Worm (Caenorhabditis elegans) whole organism, young adult: ENCODE measurements around the gene F18E9.3.

Experiments
- D2030.7 ChIP-seq: fragments of 200-800 bp; sonication (Bioruptor generic); IDR thresholded peaks from 2 replicates; pipeline ENCODE4 v1.3.6; 2022; ENCODE audit warnings: missing genetic modification reagents, missing genetic modification characterization, missing compliant biosample characterization
- Y67H2A.10 ChIP-seq: fragments of 200-800 bp; sonication (Bioruptor generic); conservative IDR thresholded peaks from 2 replicates; pipeline ENCODE4 v1.3.6; 2022; ENCODE audit warnings: missing genetic modification reagents, missing genetic modification characterization, missing compliant biosample characterization
- ZK185.1 ChIP-seq: sonication (generic microtip); optimal IDR thresholded peaks from 2 replicates; lab custom pipeline; 2016; ENCODE audit warnings: mild to moderate bottlenecking, missing genetic modification characterization, missing compliant biosample characterization; ENCODE audit not compliant: poor library complexity, severe bottlenecking
- akir-1 ChIP-seq: fragments of 200-800 bp; sonication (Bioruptor generic); optimal IDR thresholded peaks from 2 replicates; lab custom pipeline; 2018; ENCODE audit warnings: mild to moderate bottlenecking, missing genetic modification characterization, moderate library complexity, missing compliant biosample characterization
- aptf-2 ChIP-seq: fragments of 200-800 bp; sonication (Bioruptor generic); conservative IDR thresholded peaks from 2 replicates; pipeline ENCODE4 v1.3.6; 2022; ENCODE audit warnings: missing genetic modification reagents, missing genetic modification characterization, missing compliant biosample characterization
- aptf-3 ChIP-seq: fragments of 200-800 bp; sonication (Bioruptor generic); IDR thresholded peaks from 2 replicates; pipeline ENCODE4 v1.3.6; 2022; ENCODE audit warnings: missing genetic modification characterization, missing compliant biosample characterization
- atf-7 ChIP-seq: sonication (generic microtip); optimal IDR thresholded peaks from 2 replicates; lab custom pipeline; 2017; ENCODE audit warnings: mild to moderate bottlenecking, missing genetic modification characterization, missing compliant biosample characterization
- bed-2 ChIP-seq: fragments of 200-800 bp; sonication (Bioruptor generic); IDR thresholded peaks from 2 replicates; pipeline ENCODE4 v1.3.6; 2022; ENCODE audit warnings: missing genetic modification reagents, missing genetic modification characterization, missing compliant biosample characterization
- ceh-100 ChIP-seq: fragments of 200-800 bp; sonication (Bioruptor generic); IDR thresholded peaks from 2 replicates; pipeline ENCODE4 v1.3.6; 2022; ENCODE audit warnings: missing genetic modification reagents, missing genetic modification characterization, missing compliant biosample characterization
- ceh-58 ChIP-seq: fragments of 200-800 bp; sonication (Bioruptor generic); IDR thresholded peaks from 2 replicates; pipeline ENCODE4 v1.3.6; 2022; ENCODE audit warnings: missing genetic modification characterization, missing compliant biosample characterization
- ets-4 ChIP-seq: fragments of 200-800 bp; sonication (Bioruptor generic); optimal IDR thresholded peaks from 2 replicates; lab custom pipeline; 2018; ENCODE audit warnings: mild to moderate bottlenecking, missing genetic modification characterization, missing compliant biosample characterization
- hlh-12 ChIP-seq: sonication (generic microtip); optimal IDR thresholded peaks from 2 replicates; lab custom pipeline; 2016; ENCODE audit warnings: missing genetic modification characterization, missing compliant biosample characterization
- hsf-1 ChIP-seq: fragments of 200-800 bp; sonication (Bioruptor generic); IDR thresholded peaks from 2 replicates; pipeline ENCODE4 v1.3.6; 2022; ENCODE audit warnings: missing genetic modification reagents, missing genetic modification characterization, missing compliant biosample characterization
- let-607 ChIP-seq, 2 experiments: fragments of 200-800 bp in 1 of 2; sonication (Bioruptor generic) in 1 of 2; sonication (generic microtip) in 1 of 2; optimal IDR thresholded peaks; 2 replicates each; lab custom pipeline; 2016 to 2018; ENCODE audit warnings: mild to moderate bottlenecking in 2 of 2, missing compliant biosample characterization in 2 of 2, missing genetic modification characterization in 2 of 2, moderate library complexity in 2 of 2, missing genotype in 1 of 2
- lin-26 ChIP-seq: fragments of 200-800 bp; sonication (Bioruptor generic); IDR thresholded peaks from 2 replicates; pipeline ENCODE4 v1.3.6; 2022; ENCODE audit warnings: missing genetic modification reagents, missing genetic modification characterization, missing compliant biosample characterization
- lin-40 ChIP-seq: sonication (generic microtip); optimal IDR thresholded peaks from 2 replicates; lab custom pipeline; 2016; ENCODE audit warnings: missing genetic modification characterization, mild to moderate bottlenecking, missing compliant biosample characterization, missing genotype, missing genetic modification reagents
- madf-6 ChIP-seq: fragments of 200-800 bp; sonication (Bioruptor generic); IDR thresholded peaks from 2 replicates; pipeline ENCODE4 v1.3.6; 2022; ENCODE audit warnings: missing genetic modification reagents, missing genetic modification characterization, missing compliant biosample characterization
- mcd-1 ChIP-seq: fragments of 200-800 bp; sonication (Bioruptor generic); IDR thresholded peaks from 2 replicates; pipeline ENCODE4 v1.3.6; 2022; ENCODE audit warnings: missing genetic modification reagents, missing genetic modification characterization, missing compliant biosample characterization
- nfyb-1 ChIP-seq: fragments of 200-800 bp; sonication (Bioruptor generic); IDR thresholded peaks from 2 replicates; pipeline ENCODE4 v1.3.6; 2022; ENCODE audit warnings: missing genetic modification reagents, missing genetic modification characterization, missing compliant biosample characterization
- nhr-120 ChIP-seq: fragments of 200-800 bp; sonication (Bioruptor generic); IDR thresholded peaks from 2 replicates; pipeline ENCODE4 v1.3.6; 2022; ENCODE audit warnings: missing genetic modification characterization, missing compliant biosample characterization
- nhr-80 ChIP-seq: sonication (generic microtip); optimal IDR thresholded peaks from 2 replicates; lab custom pipeline; 2016; ENCODE audit warnings: missing genetic modification characterization, missing compliant biosample characterization
- pha-4 ChIP-seq: fragments of 150-350 bp; sonication (generic microtip); optimal IDR thresholded peaks from 2 replicates; lab custom pipeline; 2014; ENCODE audit warnings: missing biosample characterization, missing genetic modification reagents, missing genetic modification characterization
- repo-1 ChIP-seq: sonication (generic microtip); optimal IDR thresholded peaks from 2 replicates; lab custom pipeline; 2017; ENCODE audit warnings: mild to moderate bottlenecking, missing genetic modification characterization, missing compliant biosample characterization
- sdz-38 ChIP-seq: sonication (generic microtip); optimal IDR thresholded peaks from 2 replicates; lab custom pipeline; 2016; ENCODE audit warnings: missing genotype, missing genetic modification characterization, missing compliant biosample characterization
- tbp1 ChIP-seq: fragments of 200-800 bp; sonication (Bioruptor generic); optimal IDR thresholded peaks from 2 replicates; lab custom pipeline; 2018; ENCODE audit warnings: mild to moderate bottlenecking, missing genetic modification characterization, missing compliant biosample characterization
- tbx-9 ChIP-seq: sonication (generic microtip); optimal IDR thresholded peaks from 2 replicates; lab custom pipeline; 2016; ENCODE audit warnings: borderline replicate concordance, missing genetic modification characterization, inconsistent platforms, missing compliant biosample characterization
- unc-130 ChIP-seq: sonication (generic microtip); optimal IDR thresholded peaks from 2 replicates; lab custom pipeline; 2016; ENCODE audit warnings: missing genetic modification reagents, missing genetic modification characterization, missing compliant biosample characterization
- unc-62 ChIP-seq: fragments of 150-350 bp; optimal IDR thresholded peaks from 2 replicates; lab custom pipeline; 2014; ENCODE audit warnings: missing biosample characterization, missing genetic modification reagents, missing genetic modification characterization
- ztf-22 ChIP-seq: fragments of 200-800 bp; sonication (Bioruptor generic); optimal IDR thresholded peaks from 2 replicates; lab custom pipeline; 2018; ENCODE audit warnings: mild to moderate bottlenecking, missing genetic modification characterization, moderate library complexity, missing compliant biosample characterization

The F18E9.3 gene

DNA sequence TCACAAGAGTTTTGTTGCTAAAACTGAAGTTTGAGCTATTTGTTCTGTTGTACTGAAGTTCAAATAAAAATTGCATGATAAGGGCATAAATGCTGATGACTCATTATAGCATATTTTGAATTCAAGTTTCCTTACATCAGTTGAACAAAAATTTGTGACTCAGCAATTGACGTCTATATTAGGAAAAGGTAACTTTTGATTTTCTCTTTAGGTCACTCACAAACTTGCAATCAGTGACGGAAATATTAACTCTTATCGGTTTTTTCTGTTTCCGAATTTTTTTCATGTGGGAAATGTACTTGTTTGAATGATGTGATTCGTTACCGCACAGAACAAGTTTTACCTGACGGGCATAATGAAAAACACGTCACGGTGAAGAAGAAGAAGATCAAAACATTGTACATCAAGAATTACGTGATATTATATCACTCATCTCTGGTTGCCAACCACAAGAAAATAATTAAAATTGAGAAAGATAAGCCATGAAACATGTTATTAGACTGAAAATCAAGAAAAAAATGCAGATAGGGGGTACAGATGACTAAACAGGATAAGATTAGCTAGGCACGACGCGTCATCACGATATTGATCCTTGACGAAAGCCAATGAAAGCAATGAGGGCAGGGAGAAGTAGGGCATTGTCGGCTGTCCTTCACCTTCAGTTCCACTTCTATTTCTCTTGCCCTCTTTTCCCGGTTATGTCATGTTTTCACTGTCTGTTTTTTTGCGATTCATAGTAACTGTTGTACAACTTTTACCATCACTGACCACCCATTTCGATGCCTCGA lies 22.1 kb upstream of the F18E9.3 start:
- TF ChIP-seq ceh-100 (GFP tag; lab: Robert Waterston, UW) (no peak), aptf-3 (GFP tag; lab: Robert Waterston, UW) (no peak), nhr-80 (tag; lab: Kevin White, UChicago) (peak; percentile 60)

ce11 chrX:8564451-8564795 lies 21.5 kb upstream of the F18E9.3 start:
- TF ChIP-seq D2030.7 (GFP tag; lab: Robert Waterston, UW) (no peak), lin-26 (GFP tag; lab: Robert Waterston, UW) (no peak)
- TF ChIP-seq, all 124 proteins: peak for 0

DNA sequence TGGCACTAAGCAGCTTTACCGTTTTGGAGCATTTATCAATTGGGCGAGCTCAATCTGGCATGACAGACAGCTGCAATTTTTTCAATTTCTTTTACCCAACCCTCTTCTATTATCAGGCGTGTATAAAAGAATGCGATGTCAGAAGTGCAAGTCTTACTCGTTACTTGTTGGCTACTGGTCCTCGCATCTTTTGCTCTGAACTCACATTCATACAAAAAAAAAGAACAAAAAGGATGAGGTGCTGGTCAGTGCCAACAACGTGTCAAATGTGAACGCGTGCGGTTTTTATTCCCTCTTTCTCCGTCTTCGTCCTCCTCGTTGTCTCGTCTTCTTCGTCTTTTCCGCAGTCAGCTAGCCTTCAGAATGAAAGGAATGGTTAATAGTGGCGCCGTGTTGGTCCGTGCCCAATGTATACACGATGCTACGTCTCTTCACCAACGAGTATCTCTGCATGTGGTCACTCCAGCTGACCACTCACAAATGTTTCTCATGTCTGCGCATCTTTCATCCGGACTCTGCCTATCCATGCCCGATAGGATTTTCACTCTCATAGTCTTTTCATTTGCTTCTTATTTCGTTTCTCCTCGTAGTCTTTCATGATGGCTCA lies 20.0 kb upstream of the F18E9.3 start:
- TF ChIP-seq nfyb-1 (0 out of 2 replicates have a peak, but pooled peaks have one; percentile 42), bed-2 (GFP tag; lab: Robert Waterston, UW) (no peak)
- TF ChIP-seq, all 124 proteins: peak for 1

- no peak for TF ChIP-seq unc-130
- no peak for TF ChIP-seq hlh-12 (tag; lab: Kevin White, UChicago)
- TF ChIP-seq mcd-1 (GFP tag; lab: Robert Waterston, UW) = no peak
- no peak for TF ChIP-seq ceh-58 (GFP tag; lab: Robert Waterston, UW)
- no peak for TF ChIP-seq repo-1
- no peak for TF ChIP-seq aptf-3 (GFP tag; lab: Robert Waterston, UW)
- no peak for TF ChIP-seq ztf-22 (GFP tag; lab: Kevin White, UChicago)
- TF ChIP-seq nhr-80 (tag; lab: Kevin White, UChicago) = no peak
- TF ChIP-seq nfyb-1 = no peak
- no peak for TF ChIP-seq pha-4 (tag; lab: Kevin White, UChicago)
- no peak for TF ChIP-seq sdz-38 (tag; lab: Kevin White, UChicago)
- no peak for TF ChIP-seq ZK185.1 (tag; lab: Kevin White, UChicago)
- TF ChIP-seq Y67H2A.10 = no peak
- TF ChIP-seq nhr-120 (GFP tag; lab: Robert Waterston, UW) = no peak
- TF ChIP-seq akir-1 (GFP tag; lab: Kevin White, UChicago) = no peak
- TF ChIP-seq madf-6 (GFP tag; lab: Robert Waterston, UW) = no peak
- TF ChIP-seq aptf-2 (GFP tag; lab: Robert Waterston, UW) = no peak
Measured at ce11 chrX:8566521-8567032, 19.4 kb upstream of the F18E9.3 start.

DNA sequence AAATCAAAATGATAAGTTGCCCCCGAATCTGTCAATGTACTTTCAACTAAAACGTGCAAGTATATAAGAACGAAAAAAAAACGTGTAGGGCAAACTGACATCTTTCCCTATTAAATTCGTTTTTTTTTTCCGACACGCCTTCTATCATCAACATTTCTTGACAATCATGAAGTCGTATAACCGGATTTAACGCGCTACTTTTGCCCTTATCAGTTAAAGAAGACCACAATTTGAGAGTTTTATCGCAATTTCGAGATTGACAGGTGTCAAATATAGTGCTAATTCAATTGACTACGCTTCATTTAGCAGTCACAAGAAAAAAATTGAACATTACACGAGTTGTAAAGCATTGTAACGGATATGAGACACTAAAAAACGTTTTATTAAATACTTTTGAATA lies 18.8 kb upstream of the F18E9.3 start:
- TF ChIP-seq ets-4 (GFP tag; lab: Kevin White, UChicago) = peak; percentile 99
- TF ChIP-seq tbx-9 (tag; lab: Kevin White, UChicago) = no peak
- TF ChIP-seq atf-7 (tag; lab: Kevin White, UChicago) = peak; percentile 24
- TF ChIP-seq hsf-1 (GFP tag; lab: Robert Waterston, UW) = no peak
- TF ChIP-seq repo-1 = no peak
- TF ChIP-seq tbp1 (GFP tag; lab: Kevin White, UChicago) = peak; percentile 20
- TF ChIP-seq lin-40 = peak; percentile 34
- peak; percentile 45 to 55 for TF ChIP-seq let-607 (tag; optimal IDR thresholded peaks at IDR 0.05; lab: Kevin White, UChicago)
- peak; percentile 89 for TF ChIP-seq unc-62 (GFP tag; lab: Kevin White, UChicago)
- TF ChIP-seq pha-4 (tag; lab: Kevin White, UChicago) = peak; percentile 12
- TF ChIP-seq nhr-80 (tag; lab: Kevin White, UChicago) = peak; percentile 79
